Worm (Caenorhabditis elegans) whole organism, late embryonic: Measurements from ENCODE around the gene srh-38.

ENCODE experiments used
- F13H6.1 ChIP-seq: sonication (generic microtip); optimal IDR thresholded peaks from 2 replicates; lab custom pipeline; 2016; ENCODE audit warnings: missing genetic modification characterization, missing compliant biosample characterization
- K02D7.2 ChIP-seq: sonication (generic microtip); optimal IDR thresholded peaks from 2 replicates; lab custom pipeline; 2017; ENCODE audit warnings: mild to moderate bottlenecking, missing genetic modification characterization, missing compliant biosample characterization
- T23F11.4 ChIP-seq: fragments of 200-800 bp; sonication (Bioruptor generic); optimal IDR thresholded peaks from 2 replicates; lab custom pipeline; 2018; ENCODE audit warnings: mild to moderate bottlenecking, missing genetic modification characterization, missing compliant biosample characterization
- Y22D7AL.16 ChIP-seq: sonication (generic microtip); optimal IDR thresholded peaks from 2 replicates; lab custom pipeline; 2016; ENCODE audit warnings: missing genetic modification characterization, missing compliant biosample characterization
- ama-1 ChIP-seq: fragments of 150-350 bp; optimal IDR thresholded peaks from 2 replicates; lab custom pipeline; 2014
- ceh-31 ChIP-seq: sonication (generic microtip); optimal IDR thresholded peaks from 2 replicates; lab custom pipeline; 2016; ENCODE audit warnings: missing genetic modification characterization, missing compliant biosample characterization
- ceh-48 ChIP-seq: sonication (generic microtip); optimal IDR thresholded peaks from 2 replicates; lab custom pipeline; 2016; ENCODE audit warnings: missing genetic modification characterization, inconsistent platforms, missing compliant biosample characterization
- elt-2 ChIP-seq: sonication (generic microtip); optimal IDR thresholded peaks from 2 replicates; lab custom pipeline; 2016; ENCODE audit warnings: missing genetic modification reagents, missing genetic modification characterization, missing compliant biosample characterization
- eyg-1 ChIP-seq: sonication (generic microtip); optimal IDR thresholded peaks from 2 replicates; lab custom pipeline; 2016; ENCODE audit warnings: missing genotype, missing genetic modification characterization, missing compliant biosample characterization
- fax-1 ChIP-seq: sonication (generic microtip); optimal IDR thresholded peaks from 2 replicates; lab custom pipeline; 2016; ENCODE audit warnings: missing genotype, missing genetic modification characterization, missing compliant biosample characterization
- hlh-8 ChIP-seq: sonication (generic microtip); optimal IDR thresholded peaks from 2 replicates; lab custom pipeline; 2016; ENCODE audit warnings: missing genotype, missing genetic modification characterization, missing compliant biosample characterization
- lim-6 ChIP-seq: sonication (generic microtip); optimal IDR thresholded peaks from 2 replicates; lab custom pipeline; 2016; ENCODE audit warnings: missing genetic modification characterization, missing compliant biosample characterization
- nfya-1 ChIP-seq: sonication (generic microtip); optimal IDR thresholded peaks from 2 replicates; lab custom pipeline; 2017; ENCODE audit warnings: missing genetic modification characterization, mild to moderate bottlenecking, missing compliant biosample characterization, antibody characterized with exemption, moderate library complexity
- nhr-232 ChIP-seq: sonication (generic microtip); optimal IDR thresholded peaks from 2 replicates; lab custom pipeline; 2016; ENCODE audit warnings: missing genetic modification characterization, missing compliant biosample characterization
- pat-9 ChIP-seq: fragments of 200-800 bp; sonication (Bioruptor generic); optimal IDR thresholded peaks from 2 replicates; lab custom pipeline; 2018; ENCODE audit warnings: mild to moderate bottlenecking, missing genetic modification characterization, moderate library complexity, missing compliant biosample characterization
- pqm-1 ChIP-seq: sonication (generic microtip); optimal IDR thresholded peaks from 2 replicates; lab custom pipeline; 2016; ENCODE audit warnings: missing genetic modification characterization, missing compliant biosample characterization
- rnt-1 ChIP-seq: sonication (generic microtip); optimal IDR thresholded peaks from 2 replicates; lab custom pipeline; 2016; ENCODE audit warnings: missing genetic modification characterization, missing compliant biosample characterization
- unc-3 ChIP-seq, 2 experiments: fragments of 200-800 bp in 1 of 2; sonication (Bioruptor generic) in 1 of 2; sonication (generic microtip) in 1 of 2; conservative IDR thresholded peaks in 1 of 2; optimal IDR thresholded peaks in 1 of 2; 2 replicates each; pipeline versions ENCODE4 v1.3.6 to Lab custom; 2016 to 2022; ENCODE audit warnings: missing compliant biosample characterization in 2 of 2, missing genetic modification characterization in 2 of 2, missing genetic modification reagents in 1 of 2
- unc-55 ChIP-seq: sonication (generic microtip); optimal IDR thresholded peaks from 2 replicates; lab custom pipeline; 2017; ENCODE audit warnings: missing biosample characterization, missing genetic modification reagents, missing genetic modification characterization
- zip-5 ChIP-seq: sonication (generic microtip); optimal IDR thresholded peaks from 2 replicates; lab custom pipeline; 2016; ENCODE audit warnings: missing genetic modification characterization, missing compliant biosample characterization

Gene srh-38

DNA sequence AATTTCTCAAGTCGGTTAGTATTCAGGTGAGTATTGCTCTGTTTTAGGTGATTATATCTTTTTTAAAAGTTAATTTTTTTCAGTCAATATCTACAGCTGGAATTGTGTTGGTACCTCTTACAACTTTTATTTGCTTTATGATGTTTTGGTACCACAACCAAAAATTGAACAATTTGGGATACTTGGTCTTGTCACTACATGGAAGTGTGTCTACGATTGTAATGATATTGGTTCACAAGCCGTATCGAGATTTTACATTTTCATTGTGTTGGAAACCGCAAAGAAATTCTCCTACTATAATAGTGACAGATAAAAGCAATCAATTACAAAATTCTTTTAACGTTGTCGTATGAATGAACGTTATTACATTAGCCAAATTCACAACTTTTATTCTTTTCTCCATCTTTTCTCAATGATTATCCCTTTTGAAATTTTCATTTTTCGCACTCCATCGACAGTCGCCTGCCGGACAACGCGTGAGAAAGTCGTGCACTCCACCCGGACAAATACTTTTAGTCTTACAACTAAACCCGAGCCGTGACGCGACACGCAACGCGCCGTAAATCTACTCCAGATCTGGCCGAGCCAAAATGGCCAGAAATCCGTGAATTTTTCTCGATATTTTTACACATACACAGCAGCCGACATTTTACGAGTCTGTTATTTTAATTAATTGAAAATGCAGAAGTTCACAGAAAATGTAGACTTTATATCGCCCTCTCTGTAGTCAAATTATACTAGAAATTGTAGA is 50.6 kb downstream of the srh-38 start:
- TF ChIP-seq ceh-31 (tag; lab: Kevin White, UChicago) (no peak), pat-9 (tag; lab: Kevin White, UChicago) (no peak), F13H6.1 (tag; lab: Kevin White, UChicago) (no peak), fax-1 (tag; lab: Kevin White, UChicago) (no peak), T23F11.4 (GFP tag; lab: Kevin White, UChicago) (no peak), lim-6 (tag; lab: Kevin White, UChicago) (no peak), unc-3 (GFP tag; conservative IDR thresholded peaks at IDR 0.05; lab: Robert Waterston, UW) (no peak), unc-3 (tag; optimal IDR thresholded peaks at IDR 0.05; lab: Kevin White, UChicago) (no peak), ceh-48 (tag; lab: Kevin White, UChicago) (no peak), nfya-1 (tag; lab: Kevin White, UChicago) (no peak), eyg-1 (tag; lab: Kevin White, UChicago) (no peak), ama-1 (lab: Kevin White, UChicago) (no peak), zip-5 (tag; lab: Kevin White, UChicago) (no peak), elt-2 (tag; lab: Kevin White, UChicago) (no peak), Y22D7AL.16 (no peak), rnt-1 (tag; lab: Kevin White, UChicago) (no peak), nhr-232 (tag; lab: Kevin White, UChicago) (no peak), unc-55 (GFP tag; lab: Kevin White, UChicago) (no peak), pqm-1 (tag; lab: Kevin White, UChicago) (no peak), hlh-8 (tag; lab: Kevin White, UChicago) (no peak), K02D7.2 (tag; lab: Kevin White, UChicago) (no peak)
